Fruit fly (Drosophila melanogaster): Measurements from ENCODE around the gene CG10969.

dm6 chr3L:12735707-12736106 is 45.2 kb downstream of the CG10969 start:
- TF ChIP-seq fd96Cb (tag; optimal IDR thresholded peaks at IDR 0.05) = no peak
- no peak for TF ChIP-seq CG8089 (GFP tag; optimal IDR thresholded peaks at IDR 0.05)
- TF ChIP-seq Lhr (GFP tag; optimal IDR thresholded peaks at IDR 0.05) = no peak
- TF ChIP-seq gro (GFP tag; optimal IDR thresholded peaks at IDR 0.05) = no peak
- TF ChIP-seq CG1602 (GFP tag; optimal IDR thresholded peaks at IDR 0.05) = no peak
- no peak for TF ChIP-seq CG3407 (GFP tag; optimal IDR thresholded peaks at IDR 0.05)
- no peak for TF ChIP-seq toy (GFP tag; IDR thresholded peaks at IDR 0.05)
- TF ChIP-seq Ptx1 (GFP tag; IDR thresholded peaks at IDR 0.05) = no peak
